Fruit fly (Drosophila melanogaster) whole organism, embryonic: ENCODE measurements around the gene CG7484.
A peak's percentile ranks its signal among the peaks of the same experiment; 100 is the strongest.

Experiments
- CG10366 ChIP-seq: fragments of 200-800 bp; sonication (Bioruptor generic); IDR thresholded peaks from 2 replicates; pipeline ENCODE4 v1.3.6; 2022; ENCODE audit warnings: missing biosample characterization, missing genetic modification characterization
- CG11085 ChIP-seq: fragments of 200-800 bp; sonication (Bioruptor generic); IDR thresholded peaks from 2 replicates; pipeline ENCODE4 v1.3.6; 2022; ENCODE audit warnings: missing biosample characterization, missing genetic modification characterization
- CG12299 ChIP-seq: fragments of 200-800 bp; sonication (Bioruptor generic); optimal IDR thresholded peaks from 2 replicates; lab custom pipeline; 2018; ENCODE audit warnings: missing biosample characterization, mild to moderate bottlenecking, missing genetic modification characterization
- CG12769 ChIP-seq: fragments of 200-800 bp; sonication (Bioruptor generic); optimal IDR thresholded peaks from 2 replicates; lab custom pipeline; 2019; ENCODE audit warnings: missing biosample characterization, mild to moderate bottlenecking, missing genetic modification characterization, moderate library complexity
- CG14050 ChIP-seq: fragments of 200-800 bp; sonication (Bioruptor generic); IDR thresholded peaks from 3 replicates; pipeline ENCODE4 v1.3.6; 2022; ENCODE audit warnings: missing biosample characterization, missing genetic modification characterization
- CG14441 ChIP-seq: fragments of 200-800 bp; sonication (Bioruptor generic); IDR thresholded peaks from 2 replicates; pipeline ENCODE4 v1.3.6; 2022; ENCODE audit warnings: missing biosample characterization, missing genetic modification characterization
- CG15269 ChIP-seq: fragments of 200-800 bp; sonication (Bioruptor generic); optimal IDR thresholded peaks from 2 replicates; lab custom pipeline; 2018; ENCODE audit warnings: missing biosample characterization, mild to moderate bottlenecking, missing genetic modification characterization, moderate library complexity
- CG17385 ChIP-seq: fragments of 200-800 bp; sonication (Bioruptor generic); optimal IDR thresholded peaks from 3 replicates; lab custom pipeline; 2018; ENCODE audit warnings: missing biosample characterization, mild to moderate bottlenecking, missing genetic modification characterization
- CG17829 ChIP-seq: fragments of 200-800 bp; optimal IDR thresholded peaks from 2 replicates; lab custom pipeline; 2019; ENCODE audit warnings: missing biosample characterization, mild to moderate bottlenecking, missing genetic modification characterization, moderate library complexity
- CG1832 ChIP-seq: fragments of 200-800 bp; sonication (Bioruptor generic); optimal IDR thresholded peaks from 2 replicates; lab custom pipeline; 2017; ENCODE audit warnings: missing biosample characterization, mild to moderate bottlenecking, missing genetic modification characterization, inconsistent platforms
- CG18619 ChIP-seq: fragments of 200-800 bp; sonication (Bioruptor generic); optimal IDR thresholded peaks from 3 replicates; lab custom pipeline; 2017; ENCODE audit warnings: missing biosample characterization, mild to moderate bottlenecking, missing genetic modification characterization
- CG33557 ChIP-seq: fragments of 200-800 bp; sonication (Bioruptor generic); optimal IDR thresholded peaks from 2 replicates; lab custom pipeline; 2019; ENCODE audit warnings: missing biosample characterization, mild to moderate bottlenecking, missing genetic modification characterization, moderate library complexity
- CG34376 ChIP-seq: fragments of 200-800 bp; sonication (Bioruptor generic); optimal IDR thresholded peaks from 2 replicates; lab custom pipeline; 2018; ENCODE audit warnings: missing biosample characterization, mild to moderate bottlenecking, missing genetic modification characterization
- CG4328 ChIP-seq: fragments of 200-800 bp; sonication (Bioruptor generic); optimal IDR thresholded peaks from 3 replicates; lab custom pipeline; 2017; ENCODE audit warnings: missing biosample characterization, missing genetic modification reagents, missing genetic modification characterization
- CG4730 ChIP-seq: fragments of 200-800 bp; sonication (Bioruptor generic); IDR thresholded peaks from 2 replicates; pipeline ENCODE4 v1.3.6; 2022; ENCODE audit warnings: missing biosample characterization, missing genetic modification characterization
- CG4820 ChIP-seq: fragments of 200-800 bp; sonication (Bioruptor generic); optimal IDR thresholded peaks from 3 replicates; lab custom pipeline; 2016; ENCODE audit warnings: missing biosample characterization, missing genetic modification characterization
- CG6765 ChIP-seq: fragments of 200-800 bp; sonication (Bioruptor generic); optimal IDR thresholded peaks from 3 replicates; lab custom pipeline; 2017; ENCODE audit warnings: missing biosample characterization, mild to moderate bottlenecking, missing genetic modification characterization
- CG6791 ChIP-seq: fragments of 200-800 bp; sonication (Bioruptor generic); IDR thresholded peaks from 3 replicates; pipeline ENCODE4 v1.3.6; 2022; ENCODE audit warnings: missing biosample characterization, missing genetic modification characterization; ENCODE audit not compliant: partially characterized antibody
- CG6813 ChIP-seq: fragments of 200-800 bp; sonication (Bioruptor generic); optimal IDR thresholded peaks from 2 replicates; lab custom pipeline; 2017; ENCODE audit warnings: missing biosample characterization, missing genetic modification characterization, mild to moderate bottlenecking, moderate library complexity, missing genetic modification reagents
- CG6854 ChIP-seq: fragments of 200-800 bp; sonication (Bioruptor generic); optimal IDR thresholded peaks from 3 replicates; lab custom pipeline; 2017; ENCODE audit warnings: missing biosample characterization, mild to moderate bottlenecking, missing genetic modification characterization
- Deaf1 ChIP-seq: fragments of 200-800 bp; optimal IDR thresholded peaks from 3 replicates; lab custom pipeline; 2019; ENCODE audit warnings: missing biosample characterization, mild to moderate bottlenecking, missing genetic modification characterization, moderate library complexity
- Dek ChIP-seq: fragments of 200-800 bp; sonication (Bioruptor generic); optimal IDR thresholded peaks from 3 replicates; lab custom pipeline; 2019; ENCODE audit warnings: missing biosample characterization, mild to moderate bottlenecking, missing genetic modification characterization, moderate library complexity
- Dip2 ChIP-seq: fragments of 200-800 bp; sonication (Bioruptor generic); IDR thresholded peaks from 2 replicates; pipeline ENCODE4 v1.3.6; 2022; ENCODE audit warnings: missing biosample characterization, missing genetic modification characterization
- Fer2 ChIP-seq: fragments of 200-800 bp; sonication (Bioruptor generic); optimal IDR thresholded peaks from 2 replicates; lab custom pipeline; 2018; ENCODE audit warnings: missing biosample characterization, mild to moderate bottlenecking, missing genetic modification characterization, moderate library complexity
- H2.0 ChIP-seq: fragments of 200-800 bp; sonication (Bioruptor generic); IDR thresholded peaks from 2 replicates; pipeline ENCODE4 v1.3.6; 2022; ENCODE audit warnings: missing biosample characterization, missing genetic modification characterization
- HLH4C ChIP-seq: fragments of 200-800 bp; sonication (Bioruptor generic); IDR thresholded peaks from 3 replicates; pipeline ENCODE4 v1.3.6; 2022; ENCODE audit warnings: missing biosample characterization, missing genetic modification characterization; ENCODE audit not compliant: partially characterized antibody
- Lim3 ChIP-seq: fragments of 200-800 bp; sonication (Bioruptor generic); IDR thresholded peaks from 2 replicates; pipeline ENCODE4 v1.3.6; 2022; ENCODE audit warnings: missing biosample characterization, missing genetic modification characterization
- Lpt ChIP-seq: fragments of >200 bp; optimal IDR thresholded peaks from 2 replicates; lab custom pipeline; 2018; ENCODE audit warnings: missing biosample characterization, missing genetic modification characterization
- Optix ChIP-seq: fragments of 200-800 bp; sonication (Bioruptor generic); IDR thresholded peaks from 3 replicates; pipeline ENCODE4 v1.3.6; 2022; ENCODE audit warnings: missing biosample characterization, missing genetic modification characterization
- Scr ChIP-seq: fragments of 200-800 bp; sonication (Bioruptor generic); IDR thresholded peaks from 2 replicates; pipeline ENCODE4 v1.3.6; 2022; ENCODE audit warnings: missing biosample characterization, missing genetic modification characterization; ENCODE audit not compliant: partially characterized antibody
- Sin3A ChIP-seq: fragments of >200 bp; optimal IDR thresholded peaks from 2 replicates; lab custom pipeline; 2018
- Six4 ChIP-seq: fragments of 200-800 bp; sonication (Bioruptor generic); optimal IDR thresholded peaks from 2 replicates; lab custom pipeline; 2016; ENCODE audit warnings: missing biosample characterization, missing genetic modification characterization
- Usf ChIP-seq: fragments of 200-800 bp; sonication (Bioruptor generic); optimal IDR thresholded peaks from 2 replicates; lab custom pipeline; 2017; ENCODE audit warnings: missing genotype, missing biosample characterization, missing genetic modification characterization
- abd-A ChIP-seq: fragments of 200-800 bp; sonication (Bioruptor generic); optimal IDR thresholded peaks from 3 replicates; lab custom pipeline; 2019; ENCODE audit warnings: missing biosample characterization, mild to moderate bottlenecking, missing genetic modification characterization, moderate library complexity
- bcd ChIP-seq: fragments of 200-800 bp; sonication (Bioruptor generic); optimal IDR thresholded peaks from 2 replicates; lab custom pipeline; 2017; ENCODE audit warnings: missing biosample characterization, mild to moderate bottlenecking, missing genetic modification characterization
- cg ChIP-seq: fragments of 200-800 bp; sonication (Bioruptor generic); optimal IDR thresholded peaks from 3 replicates; lab custom pipeline; 2019; ENCODE audit warnings: missing biosample characterization, mild to moderate bottlenecking, missing genetic modification characterization, moderate library complexity
- danr ChIP-seq: fragments of 200-800 bp; sonication (Bioruptor generic); IDR thresholded peaks from 2 replicates; pipeline ENCODE4 v1.3.6; 2022; ENCODE audit warnings: missing biosample characterization, missing genetic modification characterization
- ftz-f1 ChIP-seq: fragments of 200-800 bp; sonication (Bioruptor generic); optimal IDR thresholded peaks from 2 replicates; lab custom pipeline; 2016; ENCODE audit warnings: missing biosample characterization, missing genetic modification characterization
- gsb ChIP-seq: fragments of 200-800 bp; sonication (Bioruptor generic); IDR thresholded peaks from 2 replicates; pipeline ENCODE4 v1.3.6; 2022; ENCODE audit warnings: missing biosample characterization, missing genetic modification characterization
- gsb-n ChIP-seq: fragments of 200-800 bp; sonication (Bioruptor generic); optimal IDR thresholded peaks from 3 replicates; lab custom pipeline; 2018; ENCODE audit warnings: missing biosample characterization, mild to moderate bottlenecking, missing genetic modification characterization
- ind ChIP-seq: fragments of 200-800 bp; sonication (Bioruptor generic); optimal IDR thresholded peaks from 3 replicates; lab custom pipeline; 2016; ENCODE audit warnings: missing biosample characterization, missing genetic modification characterization
- kah ChIP-seq: fragments of 200-800 bp; sonication (Bioruptor generic); optimal IDR thresholded peaks from 2 replicates; lab custom pipeline; 2018; ENCODE audit warnings: missing biosample characterization, mild to moderate bottlenecking, missing genetic modification characterization
- mam ChIP-seq: fragments of 200-800 bp; sonication (Bioruptor generic); optimal IDR thresholded peaks from 3 replicates; lab custom pipeline; 2016; ENCODE audit warnings: missing biosample characterization, missing genetic modification characterization
- pita ChIP-seq: fragments of 200-800 bp; sonication (Bioruptor generic); optimal IDR thresholded peaks from 2 replicates; lab custom pipeline; 2017; ENCODE audit warnings: missing biosample characterization, mild to moderate bottlenecking, missing genetic modification characterization
- pzg ChIP-seq: fragments of 200-800 bp; sonication (Bioruptor generic); optimal IDR thresholded peaks from 3 replicates; lab custom pipeline; 2018; ENCODE audit warnings: missing biosample characterization, mild to moderate bottlenecking, missing genetic modification characterization, moderate library complexity
- rib ChIP-seq: fragments of 200-800 bp; sonication (Bioruptor generic); IDR thresholded peaks from 2 replicates; pipeline ENCODE4 v1.3.6; 2022; ENCODE audit warnings: missing biosample characterization, missing genetic modification characterization
- scrt ChIP-seq: fragments of 200-800 bp; sonication (Bioruptor generic); optimal IDR thresholded peaks from 2 replicates; lab custom pipeline; 2018; ENCODE audit warnings: missing biosample characterization, mild to moderate bottlenecking, missing genetic modification characterization, moderate library complexity
- sens ChIP-seq: fragments of 200-800 bp; sonication (Bioruptor generic); peaks from one replicate; lab custom pipeline; 2016; ENCODE audit warnings: missing biosample characterization, missing genetic modification characterization
- sens-2 ChIP-seq: fragments of 200-800 bp; sonication (Bioruptor generic); IDR thresholded peaks from 2 replicates; pipeline ENCODE4 v1.3.6; 2022; ENCODE audit warnings: missing biosample characterization, missing genetic modification characterization
- slbo ChIP-seq: fragments of 200-800 bp; sonication (Bioruptor generic); IDR thresholded peaks from 2 replicates; pipeline ENCODE4 v1.3.6; 2022; ENCODE audit warnings: missing biosample characterization, missing genetic modification characterization
- stc ChIP-seq: fragments of 200-800 bp; sonication (Bioruptor generic); IDR thresholded peaks from 2 replicates; pipeline ENCODE4 v1.3.6; 2022; ENCODE audit warnings: missing biosample characterization, missing genetic modification characterization
- tgo ChIP-seq: fragments of 200-800 bp; sonication (Bioruptor generic); IDR thresholded peaks from 3 replicates; pipeline ENCODE4 v1.3.6; 2022; ENCODE audit warnings: missing biosample characterization, missing genetic modification characterization
- vvl ChIP-seq: fragments of 200-800 bp; sonication (Bioruptor generic); IDR thresholded peaks from 2 replicates; pipeline ENCODE4 v1.3.6; 2022; ENCODE audit warnings: missing biosample characterization, missing genetic modification characterization

CG7484 gene

DNA sequence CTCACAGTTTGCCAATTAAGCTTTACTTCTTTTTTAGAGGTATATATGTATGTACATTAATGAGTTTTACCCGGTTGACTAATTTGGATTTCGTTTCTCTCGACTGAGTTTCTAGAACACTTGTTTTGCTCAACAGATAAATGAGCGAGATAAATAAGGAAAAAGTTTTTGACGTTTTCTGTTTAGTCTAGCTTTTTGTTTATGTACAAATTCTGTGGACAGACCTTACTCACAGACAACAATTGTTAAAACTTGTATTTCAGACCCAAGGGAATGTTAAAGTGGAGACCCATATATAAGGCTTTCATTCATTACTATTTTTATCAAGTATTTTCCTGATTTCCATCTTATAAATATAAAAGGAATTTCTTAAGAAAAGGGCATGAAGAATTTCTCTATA lies 29.4 kb upstream of the CG7484 start (continued):
- TF ChIP-seq CG34376 (GFP tag; lab: Kevin White, UChicago) (no peak), CG6791 (GFP tag; lab: Robert Waterston, UW) (no peak), Usf (no peak), cg (GFP tag; lab: Kevin White, UChicago) (no peak), pita (no peak), vvl (GFP tag; lab: Robert Waterston, UW) (no peak), CG4730 (GFP tag; lab: Robert Waterston, UW) (no peak), abd-A (tag; lab: Kevin White, UChicago) (no peak), Optix (GFP tag; lab: Robert Waterston, UW) (no peak), Dip2 (GFP tag; lab: Robert Waterston, UW) (no peak), mam (GFP tag; lab: Kevin White, UChicago) (no peak), Lpt (no peak), CG1832 (GFP tag; lab: Kevin White, UChicago) (no peak), CG6813 (GFP tag; lab: Kevin White, UChicago) (peak; percentile 9), CG10366 (GFP tag; lab: Robert Waterston, UW) (no peak), Dek (tag; lab: Kevin White, UChicago) (peak; percentile 0), scrt (GFP tag; lab: Kevin White, UChicago) (no peak), pzg (GFP tag; lab: Kevin White, UChicago) (no peak), rib (GFP tag; lab: Robert Waterston, UW) (no peak), ind (no peak), CG17385 (GFP tag; lab: Kevin White, UChicago) (no peak), sens (peak; percentile 10), HLH4C (GFP tag; lab: Robert Waterston, UW) (no peak), CG12299 (peak; percentile 62), CG18619 (GFP tag; lab: Kevin White, UChicago) (no peak), tgo (GFP tag; lab: Robert Waterston, UW) (no peak), CG4328 (GFP tag; lab: Kevin White, UChicago) (no peak), Fer2 (tag; lab: Kevin White, UChicago) (no peak), Scr (GFP tag; lab: Robert Waterston, UW) (no peak), CG15269 (tag; lab: Kevin White, UChicago) (no peak), sens-2 (GFP tag; lab: Robert Waterston, UW) (no peak), CG14441 (GFP tag; lab: Robert Waterston, UW) (no peak), CG6854 (peak; percentile 63), kah (no peak), H2.0 (GFP tag; lab: Robert Waterston, UW) (no peak), CG33557 (GFP tag; lab: Kevin White, UChicago) (no peak), gsb (GFP tag; lab: Robert Waterston, UW) (no peak), CG4820 (no peak), danr (GFP tag; lab: Robert Waterston, UW) (no peak), gsb-n (tag; lab: Kevin White, UChicago) (no peak), Lim3 (GFP tag; lab: Robert Waterston, UW) (no peak), CG6765 (GFP tag; lab: Kevin White, UChicago) (no peak), bcd (GFP tag; lab: Kevin White, UChicago) (no peak), CG12769 (tag; lab: Kevin White, UChicago) (peak; percentile 6), slbo (GFP tag; lab: Robert Waterston, UW) (no peak), Sin3A (lab: Kevin White, UChicago) (no peak), stc (no peak), Deaf1 (no peak), ftz-f1 (GFP tag; lab: Kevin White, UChicago) (no peak), CG11085 (GFP tag; lab: Robert Waterston, UW) (no peak), Six4 (GFP tag; lab: Kevin White, UChicago) (no peak), CG14050 (GFP tag; lab: Robert Waterston, UW) (no peak), CG17829 (tag; lab: Kevin White, UChicago) (no peak)
